Worm (Caenorhabditis elegans) whole organism, L4/young adult: ENCODE data around the gene Y49F6B.19.
"Not testable (repeated sequence)": the region's sequence is repeated elsewhere in the genome, so short reads cannot be mapped to it uniquely, and the experiment has no call there.

Experiments
- W03F9.2 ChIP-seq: fragments of 150-350 bp; optimal IDR thresholded peaks from 2 replicates; lab custom pipeline; 2014; ENCODE audit warnings: missing biosample characterization, missing genetic modification characterization
- dao-5 ChIP-seq: sonication (generic microtip); optimal IDR thresholded peaks from 2 replicates; lab custom pipeline; 2016; ENCODE audit warnings: missing genotype, missing genetic modification characterization, moderate library complexity, missing compliant biosample characterization
- him-1 ChIP-seq: sonication (generic microtip); optimal IDR thresholded peaks from 2 replicates; lab custom pipeline; 2016; ENCODE audit warnings: missing genotype, missing genetic modification reagents, missing genetic modification characterization, missing compliant biosample characterization

Gene Y49F6B.19

ce11 chrII:3482231-3482630 lies 29.9 kb downstream of the Y49F6B.19 start, which contains the start of gene smu-2:
Gene smu-2, plus strand, starts transcription at chrII:3482408.
- TF ChIP-seq dao-5 (tag; lab: Kevin White, UChicago) (no peak), him-1 (tag; lab: Kevin White, UChicago) (no peak), W03F9.2 (tag; lab: Kevin White, UChicago) (no peak)

- no peak for TF ChIP-seq him-1 (tag; lab: Kevin White, UChicago)
- no peak for TF ChIP-seq W03F9.2 (tag; lab: Kevin White, UChicago)
- TF ChIP-seq dao-5 (tag; lab: Kevin White, UChicago) = no peak
Measured at ce11 chrII:3481584-3481983, 30.6 kb downstream of the Y49F6B.19 start, which contains the start of gene Y49F6B.8. Gene Y49F6B.8, minus strand, starts transcription at chrII:3481684.

DNA sequence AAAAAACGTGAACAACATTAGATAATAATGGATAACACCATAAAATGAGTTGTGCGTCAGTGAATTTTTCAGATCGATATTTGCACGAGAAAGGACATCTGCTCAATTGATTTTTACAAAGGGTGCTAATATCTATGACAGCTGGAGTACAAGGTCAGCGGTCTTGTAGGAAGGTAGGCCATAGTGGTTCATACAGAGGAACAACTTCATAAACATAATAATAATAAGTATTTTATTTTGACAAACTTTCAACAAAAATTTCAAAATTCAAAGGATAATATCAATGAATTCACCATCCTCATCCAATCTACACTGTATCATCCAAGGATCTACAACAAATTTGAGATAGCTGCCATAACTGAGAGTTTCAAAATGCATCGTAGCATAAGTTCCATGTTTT lies 35.0 kb downstream of the Y49F6B.19 start, which contains the start of gene fbxb-104:
Gene fbxb-104 (minus strand): TSS at position 101 of the 400 bp plus-strand sequence.
- no peak for TF ChIP-seq dao-5 (tag; lab: Kevin White, UChicago)
- no peak for TF ChIP-seq him-1 (tag; lab: Kevin White, UChicago)
- TF ChIP-seq W03F9.2 (tag; lab: Kevin White, UChicago) = no peak

- TF ChIP-seq W03F9.2 (tag; lab: Kevin White, UChicago) (no peak), him-1 (tag; lab: Kevin White, UChicago) (no peak), dao-5 (tag; lab: Kevin White, UChicago) (no peak)
Measured at ce11 chrII:3476536-3476935, 35.6 kb downstream of the Y49F6B.19 start.

- no peak for TF ChIP-seq dao-5 (tag; lab: Kevin White, UChicago)
- no peak for TF ChIP-seq W03F9.2 (tag; lab: Kevin White, UChicago)
- no peak for TF ChIP-seq him-1 (tag; lab: Kevin White, UChicago)
Measured at ce11 chrII:3473744-3474143, 38.4 kb downstream of the Y49F6B.19 start, which contains the start of gene sdz-32. Gene sdz-32, plus strand, starts transcription at chrII:3474044.

DNA sequence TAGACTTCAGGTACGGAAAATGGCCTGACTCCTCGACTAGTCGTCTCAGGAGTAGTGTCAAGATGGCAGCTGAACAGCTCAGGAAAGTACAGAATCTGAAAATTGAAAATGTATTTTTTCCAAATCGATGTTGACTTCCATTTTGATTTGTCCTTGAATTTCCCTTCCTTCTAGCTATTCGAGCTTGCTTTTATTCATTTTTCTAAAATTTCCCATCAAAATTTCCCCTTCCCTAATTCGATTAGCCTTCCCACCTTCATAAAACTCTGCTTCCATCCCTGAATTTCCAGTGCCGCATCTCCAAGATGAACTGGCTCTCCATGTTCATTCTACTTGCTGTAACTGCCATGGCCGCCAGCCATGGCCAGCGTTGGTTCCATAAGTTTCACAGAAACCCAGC lies 39.3 kb downstream of the Y49F6B.19 start, which contains the start of gene Y49F6B.6:
Gene Y49F6B.6 (plus strand): TSS at position 301 of the 400 bp plus-strand sequence.
- TF ChIP-seq dao-5 (tag; lab: Kevin White, UChicago) (no peak), him-1 (tag; lab: Kevin White, UChicago) (no peak), W03F9.2 (tag; lab: Kevin White, UChicago) (no peak)

- TF ChIP-seq him-1 (tag; lab: Kevin White, UChicago) (no peak), W03F9.2 (tag; lab: Kevin White, UChicago) (no peak), dao-5 (tag; lab: Kevin White, UChicago) (no peak)
Measured at ce11 chrII:3472316-3472715, 39.8 kb downstream of the Y49F6B.19 start, which contains the start of gene Y49F6B.12. Gene Y49F6B.12, minus strand, starts transcription at chrII:3472416.

DNA sequence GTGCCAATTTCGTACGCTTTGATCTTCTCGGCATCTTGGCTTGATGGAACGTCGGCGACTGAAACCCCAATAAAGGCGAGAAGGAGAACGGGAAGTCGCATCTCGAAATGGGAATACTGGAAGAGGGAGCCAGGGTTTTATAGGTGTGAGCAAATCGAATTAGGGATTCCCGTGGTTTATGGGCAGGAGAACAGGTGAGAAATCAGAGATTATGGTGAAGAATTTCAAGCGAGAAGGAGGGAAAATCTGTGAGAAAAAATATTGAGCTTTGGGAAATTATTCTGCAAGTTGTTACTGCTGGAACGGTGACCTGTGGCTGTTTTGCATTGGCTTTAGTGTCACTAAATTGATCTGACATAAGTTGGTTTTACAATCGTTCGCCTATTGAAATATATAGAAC lies 40.5 kb downstream of the Y49F6B.19 start, which contains the start of gene Y49F6B.13:
Gene Y49F6B.13 (minus strand): TSS at position 101 of the 400 bp plus-strand sequence.
- TF ChIP-seq him-1 (tag; lab: Kevin White, UChicago) = no peak
- TF ChIP-seq W03F9.2 (tag; lab: Kevin White, UChicago) = no peak
- TF ChIP-seq dao-5 (tag; lab: Kevin White, UChicago) = no peak

DNA sequence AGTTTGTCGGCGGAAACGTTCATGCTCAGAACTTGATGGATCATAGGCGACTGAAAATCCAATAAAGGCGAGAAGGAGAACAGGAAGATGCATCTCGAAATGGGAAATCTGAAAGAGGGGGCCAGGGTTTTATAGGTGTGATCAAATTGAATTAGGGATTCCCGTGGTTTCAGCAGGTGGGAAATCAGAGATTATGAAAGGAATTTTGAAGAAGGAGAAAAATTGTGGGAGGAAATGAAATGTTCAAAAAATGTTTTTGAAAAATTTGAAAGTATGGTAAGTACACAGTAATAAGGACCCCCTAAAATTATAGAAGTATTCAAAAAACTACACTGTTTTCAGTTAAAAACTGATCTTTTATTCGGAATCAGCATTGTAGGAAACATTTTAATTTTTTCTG lies 41.6 kb downstream of the Y49F6B.19 start, which contains the start of gene Y49F6B.20:
Gene Y49F6B.20 (minus strand): TSS at position 101 of the 400 bp plus-strand sequence.
- no peak for TF ChIP-seq W03F9.2 (tag; lab: Kevin White, UChicago)
- no peak for TF ChIP-seq him-1 (tag; lab: Kevin White, UChicago)
- TF ChIP-seq dao-5 (tag; lab: Kevin White, UChicago) = no peak

DNA sequence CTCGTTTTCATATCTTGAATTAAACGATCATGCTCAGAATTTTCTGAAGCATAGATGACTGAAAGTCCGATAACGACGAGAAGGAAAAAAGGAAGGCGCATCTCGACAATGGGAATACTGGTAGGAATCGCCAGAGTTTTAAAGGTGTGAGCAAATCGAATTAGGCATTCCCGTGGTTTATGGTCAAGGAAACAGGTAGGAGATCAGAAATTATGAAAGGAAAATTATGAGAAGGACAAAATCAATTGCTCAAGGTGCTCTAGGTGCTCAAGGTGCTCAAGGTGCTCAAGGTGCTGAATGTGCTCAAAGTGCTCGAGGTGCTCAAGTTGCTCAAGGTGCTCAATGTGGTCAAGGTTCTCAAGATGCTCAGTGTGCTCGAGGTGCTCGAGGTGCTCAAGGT lies 47.6 kb downstream of the Y49F6B.19 start, which contains the start of gene C16C8.10:
Gene C16C8.10 (minus strand): TSS at position 101 of the 400 bp plus-strand sequence.
- not testable (repeated sequence) for TF ChIP-seq him-1, dao-5, W03F9.2 (tag; lab: Kevin White, UChicago)

ce11 chrII:3463097-3463496 lies 49.0 kb downstream of the Y49F6B.19 start, which contains the start of gene C16C8.9:
Gene C16C8.9, minus strand, starts transcription at chrII:3463197.
- TF ChIP-seq dao-5 (tag; lab: Kevin White, UChicago) (no peak), him-1 (tag; lab: Kevin White, UChicago) (no peak), W03F9.2 (tag; lab: Kevin White, UChicago) (no peak)

- TF ChIP-seq W03F9.2 (tag; lab: Kevin White, UChicago) (no peak), dao-5 (tag; lab: Kevin White, UChicago) (no peak), him-1 (tag; lab: Kevin White, UChicago) (no peak)
Measured at ce11 chrII:3461586-3461985, 50.6 kb downstream of the Y49F6B.19 start, which contains the start of gene C16C8.8. Gene C16C8.8, minus strand, starts transcription at chrII:3461686.
